Worm (Caenorhabditis elegans) whole organism, L3 larva: ENCODE results near the gene nep-17.

Experiments used
- aly-2 ChIP-seq: fragments of 150-350 bp; optimal IDR thresholded peaks from 2 replicates; lab custom pipeline; 2014; ENCODE audit warnings: missing biosample characterization, missing genetic modification characterization
- ama-1 ChIP-seq: fragments of 150-350 bp; optimal IDR thresholded peaks from 2 replicates; lab custom pipeline; 2018
- elt-2 ChIP-seq: sonication (generic microtip); optimal IDR thresholded peaks from 2 replicates; lab custom pipeline; 2016; ENCODE audit warnings: missing genetic modification reagents, mild to moderate bottlenecking, missing genetic modification characterization, missing compliant biosample characterization
- jun-1 ChIP-seq: fragments of 150-350 bp; optimal IDR thresholded peaks from 2 replicates; lab custom pipeline; 2014; ENCODE audit warnings: missing biosample characterization, missing genetic modification reagents, missing genetic modification characterization
- mml-1 ChIP-seq: fragments of 150-350 bp; sonication (generic microtip); optimal IDR thresholded peaks from 3 replicates; lab custom pipeline; 2014; ENCODE audit warnings: missing biosample characterization, missing genetic modification characterization
- nfya-1 ChIP-seq: sonication (generic microtip); optimal IDR thresholded peaks from 2 replicates; lab custom pipeline; 2017; ENCODE audit warnings: missing genetic modification characterization, mild to moderate bottlenecking, missing compliant biosample characterization, antibody characterized with exemption, moderate library complexity; ENCODE audit not compliant: insufficient read depth
- nhr-28 ChIP-seq: fragments of 150-350 bp; optimal IDR thresholded peaks from 2 replicates; lab custom pipeline; 2014; ENCODE audit warnings: missing biosample characterization, missing genetic modification characterization
- skn-1 ChIP-seq: fragments of 150-350 bp; optimal IDR thresholded peaks from 2 replicates; lab custom pipeline; 2014; ENCODE audit warnings: missing biosample characterization, missing genetic modification characterization
- ztf-11 ChIP-seq: fragments of 150-350 bp; optimal IDR thresholded peaks from 2 replicates; lab custom pipeline; 2014; ENCODE audit warnings: missing biosample characterization, missing genetic modification characterization

ce11 chrII:13531118-13531517 lies 23.5 kb downstream of the nep-17 start, which contains the start of gene snx-14:
- TF ChIP-seq aly-2 (no peak), ztf-11 (no peak), ama-1 (no peak), jun-1 (tag; lab: Kevin White, UChicago) (no peak), nhr-28 (no peak), skn-1 (tag; lab: Kevin White, UChicago) (no peak), nfya-1 (tag; lab: Kevin White, UChicago) (no peak), elt-2 (tag; lab: Kevin White, UChicago) (no peak), mml-1 (tag; lab: Kevin White, UChicago) (no peak)
